Fruit fly (Drosophila melanogaster) whole organism, prepupa: ENCODE measurements around the gene CG12011.

ENCODE experiments used
- Blimp-1 ChIP-seq: fragments of 200-800 bp; sonication (Bioruptor generic); optimal IDR thresholded peaks from 3 replicates; lab custom pipeline; 2017; ENCODE audit warnings: missing biosample characterization, missing genetic modification characterization, mild to moderate bottlenecking, moderate library complexity, missing genetic modification reagents
- CG10631 ChIP-seq: fragments of 200-800 bp; sonication (Bioruptor generic); optimal IDR thresholded peaks from 2 replicates; lab custom pipeline; 2016; ENCODE audit warnings: missing biosample characterization, missing genetic modification characterization
- CG10669 ChIP-seq: fragments of 200-800 bp; sonication (Bioruptor generic); optimal IDR thresholded peaks from 3 replicates; lab custom pipeline; 2018; ENCODE audit warnings: missing biosample characterization, mild to moderate bottlenecking, missing genetic modification characterization, moderate library complexity
- CG11294 ChIP-seq: fragments of 200-800 bp; sonication (Bioruptor generic); IDR thresholded peaks from 2 replicates; pipeline ENCODE4 v1.3.6; 2022; ENCODE audit warnings: missing biosample characterization, missing genetic modification characterization
- CG11762 ChIP-seq: fragments of 200-800 bp; sonication (Bioruptor generic); optimal IDR thresholded peaks from 3 replicates; lab custom pipeline; 2016; ENCODE audit warnings: missing biosample characterization, missing genetic modification characterization; ENCODE audit not compliant: insufficient read depth
- CG11902 ChIP-seq: fragments of 200-800 bp; sonication (Bioruptor generic); optimal IDR thresholded peaks from 3 replicates; lab custom pipeline; 2016; ENCODE audit warnings: missing biosample characterization, missing genetic modification characterization
- CG15336 ChIP-seq: fragments of 200-800 bp; sonication (Bioruptor generic); IDR thresholded peaks from 2 replicates; pipeline ENCODE4 v1.3.6; 2022; ENCODE audit warnings: missing biosample characterization, missing genetic modification characterization
- CG1621 ChIP-seq: fragments of 200-800 bp; sonication (Bioruptor generic); optimal IDR thresholded peaks from 3 replicates; lab custom pipeline; 2018; ENCODE audit warnings: missing biosample characterization, mild to moderate bottlenecking, missing genetic modification characterization
- CG16779 ChIP-seq: fragments of 200-800 bp; sonication (Bioruptor generic); optimal IDR thresholded peaks from 3 replicates; lab custom pipeline; 2017; ENCODE audit warnings: missing biosample characterization, mild to moderate bottlenecking, missing genetic modification characterization
- CG31627 ChIP-seq: fragments of 200-800 bp; sonication (Bioruptor generic); optimal IDR thresholded peaks from 3 replicates; lab custom pipeline; 2016; ENCODE audit warnings: missing biosample characterization, missing genetic modification characterization
- CG32006 ChIP-seq: fragments of 200-800 bp; sonication (Bioruptor generic); optimal IDR thresholded peaks from 3 replicates; lab custom pipeline; 2017; ENCODE audit warnings: missing biosample characterization, mild to moderate bottlenecking, missing genetic modification characterization
- CG34406 ChIP-seq: fragments of 200-800 bp; sonication (Bioruptor generic); optimal IDR thresholded peaks from 3 replicates; lab custom pipeline; 2016; ENCODE audit warnings: missing biosample characterization, missing genetic modification characterization
- CG3919 ChIP-seq: fragments of 200-800 bp; sonication (Bioruptor generic); optimal IDR thresholded peaks from 3 replicates; lab custom pipeline; 2016; ENCODE audit warnings: missing biosample characterization, missing genetic modification characterization
- CG4318 ChIP-seq: fragments of 200-800 bp; sonication (Bioruptor generic); optimal IDR thresholded peaks from 3 replicates; lab custom pipeline; 2017; ENCODE audit warnings: missing biosample characterization, mild to moderate bottlenecking, missing genetic modification characterization
- CG6163 ChIP-seq: fragments of 200-800 bp; sonication (Bioruptor generic); IDR thresholded peaks from 3 replicates; pipeline ENCODE4 v1.3.6; 2022; ENCODE audit warnings: missing biosample characterization, missing genetic modification characterization
- CG6276 ChIP-seq: fragments of 200-800 bp; sonication (Bioruptor generic); optimal IDR thresholded peaks from 2 replicates; lab custom pipeline; 2017; ENCODE audit warnings: missing biosample characterization, mild to moderate bottlenecking, missing genetic modification characterization
- CG6792 ChIP-seq: fragments of 200-800 bp; sonication (Bioruptor generic); optimal IDR thresholded peaks from 3 replicates; lab custom pipeline; 2016; ENCODE audit warnings: missing biosample characterization, missing genetic modification characterization
- CG6854 ChIP-seq: fragments of 200-800 bp; sonication (Bioruptor generic); optimal IDR thresholded peaks from 2 replicates; lab custom pipeline; 2017; ENCODE audit warnings: missing biosample characterization, mild to moderate bottlenecking, missing genetic modification characterization
- CG7368 ChIP-seq: fragments of 200-800 bp; sonication (Bioruptor generic); optimal IDR thresholded peaks from 3 replicates; lab custom pipeline; 2016; ENCODE audit warnings: missing biosample characterization, missing genetic modification characterization
- CG8319 ChIP-seq: fragments of 200-800 bp; sonication (Bioruptor generic); optimal IDR thresholded peaks from 3 replicates; lab custom pipeline; 2016; ENCODE audit warnings: missing biosample characterization, missing genetic modification characterization
- CG8632 ChIP-seq: fragments of 200-800 bp; sonication (Bioruptor generic); optimal IDR thresholded peaks from 3 replicates; lab custom pipeline; 2016; ENCODE audit warnings: missing biosample characterization, missing genetic modification characterization
- CG9139 ChIP-seq: fragments of 200-800 bp; sonication (Bioruptor generic); optimal IDR thresholded peaks from 3 replicates; lab custom pipeline; 2017; ENCODE audit warnings: missing biosample characterization, mild to moderate bottlenecking, missing genetic modification characterization
- Eip75B ChIP-seq: fragments of 200-800 bp; sonication (Bioruptor generic); optimal IDR thresholded peaks from 3 replicates; lab custom pipeline; 2016; ENCODE audit warnings: missing biosample characterization, missing genetic modification characterization
- Eip78C ChIP-seq: fragments of 200-800 bp; sonication (Bioruptor generic); peaks from one replicate; lab custom pipeline; 2016; ENCODE audit warnings: missing biosample characterization, missing genetic modification characterization
- Ets21C ChIP-seq: fragments of 200-800 bp; sonication (Bioruptor generic); optimal IDR thresholded peaks from 3 replicates; lab custom pipeline; 2016; ENCODE audit warnings: missing biosample characterization, missing genetic modification characterization
- Ets96B ChIP-seq: fragments of 200-800 bp; optimal IDR thresholded peaks from 2 replicates; lab custom pipeline; 2019; ENCODE audit warnings: missing biosample characterization, mild to moderate bottlenecking, missing genetic modification characterization, moderate library complexity
- Gug ChIP-seq: fragments of 200-800 bp; sonication (Bioruptor generic); IDR thresholded peaks from 2 replicates; pipeline ENCODE4 v1.3.6; 2022; ENCODE audit warnings: missing biosample characterization, missing genetic modification characterization
- Hr38 ChIP-seq: sonication (Bioruptor generic); optimal IDR thresholded peaks from 2 replicates; lab custom pipeline; 2016; ENCODE audit warnings: missing biosample characterization, missing genetic modification characterization
- Hr39 ChIP-seq: fragments of 200-800 bp; sonication (Bioruptor generic); optimal IDR thresholded peaks from 2 replicates; lab custom pipeline; 2016; ENCODE audit warnings: missing biosample characterization, missing genetic modification characterization
- Hr4 ChIP-seq: fragments of 200-800 bp; sonication (Bioruptor generic); optimal IDR thresholded peaks from 3 replicates; lab custom pipeline; 2016; ENCODE audit warnings: missing biosample characterization, missing genetic modification characterization
- Met ChIP-seq: fragments of 200-800 bp; sonication (Bioruptor generic); optimal IDR thresholded peaks from 3 replicates; lab custom pipeline; 2016; ENCODE audit warnings: missing biosample characterization, missing genetic modification characterization
- OdsH ChIP-seq: fragments of 200-800 bp; sonication (Bioruptor generic); optimal IDR thresholded peaks from 3 replicates; lab custom pipeline; 2016; ENCODE audit warnings: missing biosample characterization, missing genetic modification characterization
- Smox ChIP-seq: fragments of 200-800 bp; sonication (Bioruptor generic); optimal IDR thresholded peaks from 3 replicates; lab custom pipeline; 2016; ENCODE audit warnings: missing biosample characterization, missing genetic modification characterization
- Sox102F ChIP-seq: fragments of 200-800 bp; sonication (Bioruptor generic); optimal IDR thresholded peaks from 2 replicates; lab custom pipeline; 2016; ENCODE audit warnings: missing biosample characterization, mild to moderate bottlenecking, missing genetic modification characterization
- Sox14 ChIP-seq: fragments of 200-800 bp; sonication (Bioruptor generic); optimal IDR thresholded peaks from 3 replicates; lab custom pipeline; 2016; ENCODE audit warnings: missing biosample characterization, missing genetic modification characterization
- acj6 ChIP-seq: fragments of 200-800 bp; sonication (Bioruptor generic); optimal IDR thresholded peaks from 3 replicates; lab custom pipeline; 2016; ENCODE audit warnings: missing biosample characterization, missing genetic modification characterization
- cyc ChIP-seq: fragments of 200-800 bp; sonication (Bioruptor generic); optimal IDR thresholded peaks from 3 replicates; lab custom pipeline; 2016; ENCODE audit warnings: missing biosample characterization, missing genetic modification characterization
- eg ChIP-seq: fragments of 200-800 bp; sonication (Bioruptor generic); IDR thresholded peaks from 3 replicates; pipeline ENCODE4 v1.3.6; 2022; ENCODE audit warnings: missing biosample characterization, missing genetic modification characterization
- esn ChIP-seq: fragments of 200-800 bp; sonication (Bioruptor generic); optimal IDR thresholded peaks from 2 replicates; lab custom pipeline; 2016; ENCODE audit warnings: missing biosample characterization, mild to moderate bottlenecking, missing genetic modification characterization, moderate library complexity
- fd59A ChIP-seq: fragments of 200-800 bp; sonication (Bioruptor generic); optimal IDR thresholded peaks from 2 replicates; lab custom pipeline; 2017; ENCODE audit warnings: missing biosample characterization, mild to moderate bottlenecking, missing genetic modification characterization, missing genetic modification reagents
- fd85E ChIP-seq: fragments of 200-800 bp; sonication (Bioruptor generic); optimal IDR thresholded peaks from 3 replicates; lab custom pipeline; 2016; ENCODE audit warnings: missing biosample characterization, missing genetic modification characterization
- fkh ChIP-seq: fragments of 200-800 bp; sonication (Bioruptor generic); optimal IDR thresholded peaks from 3 replicates; lab custom pipeline; 2017; ENCODE audit warnings: missing biosample characterization, mild to moderate bottlenecking, missing genetic modification characterization, moderate library complexity
- lz ChIP-seq: fragments of 200-800 bp; sonication (Bioruptor generic); optimal IDR thresholded peaks from 3 replicates; lab custom pipeline; 2016; ENCODE audit warnings: missing biosample characterization, missing genetic modification characterization
- net ChIP-seq: fragments of 200-800 bp; sonication (Bioruptor generic); optimal IDR thresholded peaks from 3 replicates; lab custom pipeline; 2016; ENCODE audit warnings: missing biosample characterization, missing genetic modification characterization
- pdm3 ChIP-seq: fragments of 200-800 bp; sonication (Bioruptor generic); optimal IDR thresholded peaks from 3 replicates; lab custom pipeline; 2016; ENCODE audit warnings: missing biosample characterization, missing genetic modification characterization
- salr ChIP-seq, 2 experiments: fragments of 200-800 bp; sonication (Bioruptor generic); optimal IDR thresholded peaks; 3 replicates each; lab custom pipeline; 2016 to 2018; ENCODE audit warnings: missing biosample characterization in 2 of 2, missing genetic modification characterization in 2 of 2, mild to moderate bottlenecking in 1 of 2
- spab ChIP-seq: fragments of 200-800 bp; sonication (Bioruptor generic); optimal IDR thresholded peaks from 2 replicates; lab custom pipeline; 2017; ENCODE audit warnings: missing biosample characterization, mild to moderate bottlenecking, missing genetic modification characterization, missing genetic modification reagents
- ss ChIP-seq, 2 experiments: fragments of 200-800 bp; sonication (Bioruptor generic); optimal IDR thresholded peaks; 2 replicates in 1 of 2; 3 replicates in 1 of 2; lab custom pipeline; 2017 to 2018; ENCODE audit warnings: mild to moderate bottlenecking in 2 of 2, missing biosample characterization in 2 of 2, missing genetic modification characterization in 2 of 2, moderate library complexity in 1 of 2
- topi ChIP-seq: fragments of 200-800 bp; sonication (Bioruptor generic); optimal IDR thresholded peaks from 3 replicates; lab custom pipeline; 2016; ENCODE audit warnings: missing biosample characterization, missing genetic modification characterization
- vri ChIP-seq: fragments of 200-800 bp; sonication (Bioruptor generic); optimal IDR thresholded peaks from 3 replicates; lab custom pipeline; 2016; ENCODE audit warnings: missing biosample characterization, mild to moderate bottlenecking, missing genetic modification characterization

The CG12011 gene

DNA sequence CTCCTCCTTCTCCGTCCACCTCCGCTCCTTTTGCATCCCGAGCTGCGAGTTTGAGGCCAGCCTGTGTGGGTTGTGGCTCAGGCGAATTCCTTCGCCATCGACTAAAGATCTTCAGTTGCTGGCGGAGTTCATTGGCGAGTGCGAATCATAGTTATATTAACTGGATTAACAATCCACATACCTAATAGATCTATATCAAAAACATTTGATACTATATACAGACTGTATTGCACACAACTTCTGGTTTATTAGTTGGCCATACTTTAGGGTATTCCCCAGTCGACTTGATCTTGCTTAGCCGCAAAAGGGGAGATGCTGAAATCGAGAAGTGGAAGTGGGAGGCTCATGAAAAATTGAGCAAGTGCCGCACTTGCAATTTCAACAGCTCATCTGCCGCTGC, 1.6 kb upstream of the CG12011 start (continued):
- TF ChIP-seq Eip78C (GFP tag; lab: Kevin White, UChicago): peak; percentile 74
- no peak for TF ChIP-seq ss (GFP tag; optimal IDR thresholded peaks at IDR 0.05; lab: Kevin White, UChicago)
- peak; percentile 35; the same call in 1 of the 3 replicates for TF ChIP-seq CG6163
- no peak for TF ChIP-seq Blimp-1 (GFP tag; lab: Kevin White, UChicago)

DNA sequence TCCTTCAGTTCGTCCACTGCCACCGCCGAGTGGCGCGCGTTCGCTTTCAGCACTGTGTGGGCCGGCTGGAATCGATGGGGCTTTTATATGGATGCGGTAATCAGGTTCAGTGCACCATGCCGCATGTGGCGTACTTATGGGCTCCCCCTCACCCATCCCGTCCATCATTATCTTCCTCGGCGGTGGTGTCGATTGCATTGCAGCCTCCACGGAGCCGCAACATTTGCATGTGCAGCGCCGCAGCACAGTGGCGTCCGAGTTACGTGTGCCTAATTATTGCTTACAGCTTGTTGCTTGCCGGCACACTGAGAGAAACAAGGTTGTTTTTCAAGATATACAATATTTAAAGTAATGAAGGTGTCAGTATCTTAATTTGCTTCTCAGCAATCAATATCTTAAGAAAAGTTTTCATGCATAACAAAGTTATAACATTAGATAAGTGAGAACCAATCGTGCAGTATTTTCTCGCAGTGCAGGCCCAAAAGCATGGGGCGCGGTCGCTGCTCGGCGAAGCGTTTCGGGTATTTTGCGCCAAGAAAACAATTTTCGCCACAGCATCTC, 8.0 kb downstream of the CG12011 start, which contains the start of gene CG13931:
Gene CG13931, minus strand, starts transcription at position 41 of the 561 bp plus-strand sequence.
- TF ChIP-seq OdsH (GFP tag; lab: Kevin White, UChicago): peak; percentile 68
- peak; percentile 84 for TF ChIP-seq eg (GFP tag; lab: Robert Waterston, UW)
- TF ChIP-seq net (GFP tag; lab: Kevin White, UChicago): peak; percentile 72
- peak; percentile 35 for TF ChIP-seq CG4318 (GFP tag; lab: Kevin White, UChicago)
- peak; percentile 54 for TF ChIP-seq CG11294 (GFP tag; lab: Robert Waterston, UW)
- peak; percentile 64 for TF ChIP-seq Sox102F
- TF ChIP-seq Eip75B (GFP tag; lab: Kevin White, UChicago): peak; percentile 65
- peak; percentile 45 for TF ChIP-seq CG9139 (GFP tag; lab: Kevin White, UChicago)
- peak; percentile 68 for TF ChIP-seq Hr39 (GFP tag; lab: Kevin White, UChicago)
- peak; percentile 76 for TF ChIP-seq CG15336
- TF ChIP-seq CG11902: peak; percentile 40
- TF ChIP-seq Ets96B (tag; lab: Kevin White, UChicago): peak; percentile 53
- peak; percentile 72 for TF ChIP-seq CG10631 (GFP tag; lab: Kevin White, UChicago)
- peak; percentile 28 for TF ChIP-seq vri (GFP tag; lab: Kevin White, UChicago)
- TF ChIP-seq CG6792: peak; percentile 67
- TF ChIP-seq CG10669: peak; percentile 67
- peak; percentile 16 for TF ChIP-seq Ets21C (GFP tag; lab: Kevin White, UChicago)
- peak; percentile 56 for TF ChIP-seq CG8632 (GFP tag; lab: Kevin White, UChicago)
- peak; percentile 5 for TF ChIP-seq CG8319 (GFP tag; lab: Kevin White, UChicago)
- TF ChIP-seq Gug (GFP tag; lab: Robert Waterston, UW): peak; percentile 62
- TF ChIP-seq topi (GFP tag; lab: Kevin White, UChicago): peak; percentile 53
- TF ChIP-seq Hr4: peak; percentile 82
- TF ChIP-seq fd59A (GFP tag; lab: Kevin White, UChicago): peak; percentile 51
- TF ChIP-seq acj6: peak; percentile 65
- TF ChIP-seq Smox: peak; percentile 51
- TF ChIP-seq CG3919 (GFP tag; lab: Kevin White, UChicago): peak; percentile 72
- peak; percentile 57 for TF ChIP-seq CG31627 (GFP tag; lab: Kevin White, UChicago)
- TF ChIP-seq CG34406 (GFP tag; lab: Kevin White, UChicago): peak; percentile 60
- TF ChIP-seq spab (GFP tag; lab: Kevin White, UChicago): peak; percentile 57
- no peak for TF ChIP-seq fd85E (GFP tag; lab: Kevin White, UChicago)
- peak; percentile 68 for TF ChIP-seq Sox14 (GFP tag; lab: Kevin White, UChicago)
- TF ChIP-seq CG11762: no peak
- peak; percentile 76 for TF ChIP-seq pdm3 (GFP tag; lab: Kevin White, UChicago)
- no peak for TF ChIP-seq Hr38 (GFP tag; lab: Kevin White, UChicago)
- peak; percentile 62 for TF ChIP-seq cyc (GFP tag; lab: Kevin White, UChicago)
- peak; percentile 16 for TF ChIP-seq CG16779 (tag; lab: Kevin White, UChicago)
- TF ChIP-seq esn: peak; percentile 63
- no peak for TF ChIP-seq CG6854 (GFP tag; lab: Kevin White, UChicago)
- peak; percentile 60 for TF ChIP-seq lz
- no peak for TF ChIP-seq fkh (GFP tag; lab: Kevin White, UChicago)
- TF ChIP-seq CG32006 (GFP tag; lab: Kevin White, UChicago): peak; percentile 79
- TF ChIP-seq Met: peak; percentile 67
- peak; percentile 64 for TF ChIP-seq CG1621 (tag; lab: Kevin White, UChicago)
- peak; percentile 56 for TF ChIP-seq CG6276 (GFP tag; lab: Kevin White, UChicago)
- TF ChIP-seq ss (GFP tag; optimal IDR thresholded peaks at IDR 0.05; lab: Kevin White, UChicago): peak; percentile 17 to 38
- TF ChIP-seq salr (GFP tag; optimal IDR thresholded peaks at IDR 0.05; lab: Kevin White, UChicago): peak; percentile 34 to 55
- peak; percentile 72 for TF ChIP-seq CG7368 (GFP tag; lab: Kevin White, UChicago)
